In the genomic region with DNA sequence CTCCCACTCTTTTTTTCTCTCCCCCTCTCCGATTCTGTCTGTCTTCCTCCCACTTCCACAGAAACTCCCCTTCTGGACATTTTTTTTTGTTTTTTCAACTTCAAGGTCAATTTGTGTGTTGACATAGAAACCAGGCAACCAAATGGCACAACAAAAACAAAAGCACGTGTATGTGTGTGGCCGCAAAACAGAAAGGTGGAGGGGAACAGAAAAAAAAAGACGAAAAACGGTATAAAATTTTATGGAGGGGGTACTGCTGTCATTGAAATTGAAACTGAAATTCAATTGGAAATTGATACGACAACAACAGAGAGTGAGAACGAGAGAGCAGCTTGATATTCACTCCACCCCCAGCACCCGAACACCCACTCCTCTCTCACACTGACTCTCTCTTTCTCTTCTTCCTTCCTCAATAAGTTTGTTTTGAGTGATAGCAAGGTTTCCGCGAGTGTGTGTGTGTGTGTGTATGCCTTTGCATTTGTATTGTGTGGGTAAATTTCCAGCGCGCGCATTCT, we compare ENCODE assay signal across 1 fruit fly cellular context.
A peak's percentile ranks its signal among the peaks of the same experiment; 100 is the strongest.
TF ChIP-seq lines count a peak whose summit lies in the region.

No protein-coding gene starts in this region.

TF ChIP-seq in whole organism, embryonic, 481 proteins besides CTCF, POLR2A, EP300 and RAD21 (continued from another document):
- TF ChIP-seq Blimp-1 (GFP tag; optimal IDR thresholded peaks at IDR 0.05; lab: Kevin White, UChicago), result peak; percentile 81
- no peak for TF ChIP-seq ATbp (GFP tag; optimal IDR thresholded peaks at IDR 0.05; lab: Kevin White, UChicago)
- TF ChIP-seq peb (GFP tag; IDR thresholded peaks at IDR 0.05; lab: Robert Waterston, UW), result no peak
- TF ChIP-seq CG8924 (tag; optimal IDR thresholded peaks at IDR 0.05; lab: Kevin White, UChicago), result no peak
- no peak for TF ChIP-seq oc (tag; optimal IDR thresholded peaks at IDR 0.05; lab: Kevin White, UChicago)
- no peak for TF ChIP-seq sim (GFP tag; IDR thresholded peaks at IDR 0.05; lab: Robert Waterston, UW)
- TF ChIP-seq HLH3B (GFP tag; IDR thresholded peaks at IDR 0.05; lab: Robert Waterston, UW), result no peak
- TF ChIP-seq Doc3 (GFP tag; IDR thresholded peaks at IDR 0.05; lab: Robert Waterston, UW; ENCODE audit: partially characterized antibody), result no peak
- peak in 1 of 2 experiments; percentile 61 for TF ChIP-seq insv (GFP tag; optimal IDR thresholded peaks at IDR 0.05; lab: Kevin White, UChicago)
- no peak for TF ChIP-seq Ets65A (GFP tag; lab: Kevin White, UChicago)
- TF ChIP-seq CG3065 (GFP tag; optimal IDR thresholded peaks at IDR 0.05; lab: Kevin White, UChicago), result no peak
- no peak for TF ChIP-seq phol (tag; optimal IDR thresholded peaks at IDR 0.05; lab: Kevin White, UChicago)
- no peak for TF ChIP-seq CG13775 (GFP tag; optimal IDR thresholded peaks at IDR 0.05; lab: Kevin White, UChicago)
- no peak for TF ChIP-seq Meics (GFP tag; optimal IDR thresholded peaks at IDR 0.05; lab: Kevin White, UChicago)
- TF ChIP-seq CG13624 (GFP tag; optimal IDR thresholded peaks at IDR 0.05; lab: Kevin White, UChicago), result no peak
- no peak for TF ChIP-seq MBD-R2 (GFP tag; IDR thresholded peaks at IDR 0.05; lab: Robert Waterston, UW)
